Fruit fly (Drosophila melanogaster): ENCODE measurements around the gene B-H1.

DNA sequence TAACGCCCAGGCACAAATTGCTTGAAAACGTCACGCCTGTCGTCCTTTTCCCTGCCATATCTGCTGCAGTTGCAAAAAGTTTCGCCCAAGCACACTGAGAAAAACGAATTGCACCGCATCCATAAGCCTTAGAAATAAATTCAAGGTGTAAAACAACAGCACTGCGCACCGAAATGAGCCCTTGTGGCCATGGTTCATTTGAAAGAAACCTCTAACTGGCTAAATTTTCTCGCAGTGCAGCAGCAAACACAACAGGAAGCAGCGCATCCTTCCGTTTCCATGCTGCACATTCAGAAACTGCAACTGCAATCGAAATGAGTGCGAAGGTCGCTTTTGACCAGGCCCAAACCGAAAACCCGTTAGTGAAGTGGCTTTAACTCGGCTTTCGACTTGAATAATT, 27.1 kb downstream of the B-H1 start:
- TF ChIP-seq CG8319 (GFP tag; optimal IDR thresholded peaks at IDR 0.05) (peak; percentile 11), cyc (GFP tag; optimal IDR thresholded peaks at IDR 0.05) (peak; percentile 20), fd85E (GFP tag; optimal IDR thresholded peaks at IDR 0.05) (no peak), CG16779 (tag; optimal IDR thresholded peaks at IDR 0.05) (no peak), CG6163 (GFP tag; IDR thresholded peaks at IDR 0.05) (peak; percentile 66; the same call in 2 of the 3 replicates), Met (GFP tag; optimal IDR thresholded peaks at IDR 0.05) (peak; percentile 25), esn (GFP tag; optimal IDR thresholded peaks at IDR 0.05) (no peak), spab (GFP tag; optimal IDR thresholded peaks at IDR 0.05) (no peak), svp (GFP tag) (no peak), achi (GFP tag; optimal IDR thresholded peaks at IDR 0.05) (no peak), CG3032 (tag; optimal IDR thresholded peaks at IDR 0.05) (no peak), CG7368 (GFP tag; optimal IDR thresholded peaks at IDR 0.05) (peak; percentile 34)

All from whole organism, prepupa.